Worm (Caenorhabditis elegans): ENCODE measurements around the gene F22H10.3.

The F22H10.3 gene

ce11 chrX:16679117-16679590 lies 1.6 kb upstream of the F22H10.3 start, which contains the start of gene F22H10.2 (continued):
- TF ChIP-seq mes-2 (tag; optimal IDR thresholded peaks at IDR 0.05; ENCODE audit: poor library complexity, severe bottlenecking): peak; percentile 22
- TF ChIP-seq ceh-44 (GFP tag; IDR thresholded peaks at IDR 0.05): no peak
- peak; percentile 46 for TF ChIP-seq hlh-11 (tag; optimal IDR thresholded peaks at IDR 0.05)
- peak; percentile 3 for TF ChIP-seq nhr-102 (tag; optimal IDR thresholded peaks at IDR 0.05)
- TF ChIP-seq mep-1 (tag; optimal IDR thresholded peaks at IDR 0.05): peak; percentile 36
- no peak for TF ChIP-seq D1046.2 (GFP tag; IDR thresholded peaks at IDR 0.05)
- TF ChIP-seq fkh-10 (GFP tag; optimal IDR thresholded peaks at IDR 0.05): no peak
- peak; percentile 43; the same call in 1 of the 2 replicates for TF ChIP-seq php-3 (GFP tag; IDR thresholded peaks at IDR 0.05)
- no peak for TF ChIP-seq skn-1 (tag; optimal IDR thresholded peaks at IDR 0.05)
- TF ChIP-seq ztf-7 (tag; optimal IDR thresholded peaks at IDR 0.05): peak; percentile 11
- no peak for TF ChIP-seq pha-4 (GFP tag; IDR thresholded peaks at IDR 0.05)
- TF ChIP-seq pha-4 (tag; optimal IDR thresholded peaks at IDR 0.05): peak; percentile 38
- no peak for TF ChIP-seq aly-2 (tag; optimal IDR thresholded peaks at IDR 0.05)
- TF ChIP-seq ceh-62 (tag; optimal IDR thresholded peaks at IDR 0.05): no peak
- no peak for TF ChIP-seq daf-16 (GFP tag; optimal IDR thresholded peaks at IDR 0.05)
- peak; percentile 89 for TF ChIP-seq daf-16 (tag; optimal IDR thresholded peaks at IDR 0.05)
- peak; percentile 8 for TF ChIP-seq nhr-48 (tag; optimal IDR thresholded peaks at IDR 0.05)
- no peak for TF ChIP-seq zag-1 (tag; optimal IDR thresholded peaks at IDR 0.05)
- peak; percentile 63 for TF ChIP-seq aha-1 (tag)
- no peak for TF ChIP-seq dpl-1 (GFP tag; optimal IDR thresholded peaks at IDR 0.05)

- TF ChIP-seq daf-16 (GFP tag; optimal IDR thresholded peaks at IDR 0.05) (no peak), daf-16 (tag; optimal IDR thresholded peaks at IDR 0.05) (peak; percentile 86), lin-13 (GFP tag; optimal IDR thresholded peaks at IDR 0.05) (peak; percentile 3), dmd-6 (GFP tag; IDR thresholded peaks at IDR 0.05) (peak; percentile 38), unc-62 (GFP tag; optimal IDR thresholded peaks at IDR 0.05 in 1 of 2) (peak in 1 of 2 experiments; percentile 66), unc-62 (tag; optimal IDR thresholded peaks at IDR 0.05) (no peak), nhr-28 (tag; optimal IDR thresholded peaks at IDR 0.05) (peak; percentile 15), egl-27 (tag; optimal IDR thresholded peaks at IDR 0.05) (no peak), hif-1 (tag; optimal IDR thresholded peaks at IDR 0.05) (peak in 1 of 2 experiments; percentile 2), aly-2 (tag; optimal IDR thresholded peaks at IDR 0.05) (no peak)
Measured at ce11 chrX:16678097-16678496, 590 bp upstream of the F22H10.3 start.

DNA sequence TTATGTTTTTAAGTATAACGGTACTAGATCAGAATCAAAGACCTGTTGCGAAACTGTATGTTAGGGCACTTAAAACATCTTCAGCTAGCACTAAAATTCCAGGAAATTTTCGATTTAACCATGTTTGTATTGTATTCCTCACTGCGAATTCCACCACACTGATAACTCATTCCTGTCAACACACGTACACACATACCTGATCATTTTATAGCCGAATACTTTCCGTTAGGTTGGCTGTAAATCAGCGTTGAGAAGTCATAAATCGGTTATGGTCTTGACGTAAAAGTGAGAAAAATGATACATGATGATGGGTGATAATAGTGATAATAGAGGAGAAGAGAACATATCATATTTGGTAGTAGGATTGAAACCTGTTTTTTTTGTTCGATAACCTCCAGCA lies 1.8 kb downstream of the F22H10.3 start:
- TF ChIP-seq nhr-28 (tag; optimal IDR thresholded peaks at IDR 0.05): no peak
- TF ChIP-seq ztf-7 (tag; optimal IDR thresholded peaks at IDR 0.05): no peak
- no peak for TF ChIP-seq Y105C5A.15 (GFP tag; IDR thresholded peaks at IDR 0.05)
- no peak for TF ChIP-seq madf-9 (GFP tag; conservative IDR thresholded peaks at IDR 0.05)
- TF ChIP-seq ceh-32 (tag; optimal IDR thresholded peaks at IDR 0.05; ENCODE audit: poor library complexity): no peak
- TF ChIP-seq ceh-62 (tag; optimal IDR thresholded peaks at IDR 0.05): no peak
- TF ChIP-seq daf-16 (GFP tag; optimal IDR thresholded peaks at IDR 0.05): no peak
- peak; percentile 55 for TF ChIP-seq daf-16 (tag; optimal IDR thresholded peaks at IDR 0.05)
- no peak for TF ChIP-seq D1046.2 (GFP tag; IDR thresholded peaks at IDR 0.05)
- no peak for TF ChIP-seq R02D3.7 (tag; optimal IDR thresholded peaks at IDR 0.05)
- TF ChIP-seq hlh-30 (tag; optimal IDR thresholded peaks at IDR 0.05; ENCODE audit: insufficient read depth): no peak
- TF ChIP-seq lir-3 (tag; optimal IDR thresholded peaks at IDR 0.05): no peak
- TF ChIP-seq duxl-1 (tag; optimal IDR thresholded peaks at IDR 0.05; ENCODE audit: poor library complexity): no peak
- TF ChIP-seq lin-13 (GFP tag; optimal IDR thresholded peaks at IDR 0.05): no peak
- TF ChIP-seq T26A8.4 (GFP tag; IDR thresholded peaks at IDR 0.05): no peak
- no peak for TF ChIP-seq T20F7.1 (GFP tag; optimal IDR thresholded peaks at IDR 0.05)
- TF ChIP-seq php-3 (GFP tag; IDR thresholded peaks at IDR 0.05): peak; percentile 75
- no peak for TF ChIP-seq ces-1 (GFP tag; optimal IDR thresholded peaks at IDR 0.05)
- no peak for TF ChIP-seq mdt-29 (GFP tag; IDR thresholded peaks at IDR 0.05)
